Worm (Caenorhabditis elegans): Measurements from ENCODE around the gene frm-10.

- TF ChIP-seq fkh-10 (GFP tag; optimal IDR thresholded peaks at IDR 0.05) (no peak), mec-3 (tag; optimal IDR thresholded peaks at IDR 0.05; ENCODE audit: borderline replicate concordance) (no peak), nhr-11 (tag; optimal IDR thresholded peaks at IDR 0.05) (no peak), tbx-7 (tag; optimal IDR thresholded peaks at IDR 0.05) (no peak), ama-1 (optimal IDR thresholded peaks at IDR 0.05) (no peak), ceh-48 (tag; optimal IDR thresholded peaks at IDR 0.05) (no peak)
Measured at ce11 chrV:13464123-13464522, 1.1 kb downstream of the frm-10 start.
